Fruit fly (Drosophila melanogaster) whole organism, embryonic: ENCODE results near the gene CG13088.

ENCODE experiments used
- Abd-B ChIP-seq: fragments of 200-800 bp; sonication (Bioruptor generic); optimal IDR thresholded peaks from 2 replicates; lab custom pipeline; 2018; ENCODE audit warnings: missing biosample characterization, mild to moderate bottlenecking, missing genetic modification characterization, moderate library complexity
- Blimp-1 ChIP-seq: fragments of 200-800 bp; sonication (Bioruptor generic); optimal IDR thresholded peaks from 3 replicates; lab custom pipeline; 2018; ENCODE audit warnings: missing biosample characterization, missing genetic modification characterization, mild to moderate bottlenecking, moderate library complexity, missing genetic modification reagents
- CG10462 ChIP-seq: fragments of 200-800 bp; sonication (Bioruptor generic); optimal IDR thresholded peaks from 2 replicates; lab custom pipeline; 2016; ENCODE audit warnings: missing biosample characterization, missing genetic modification characterization
- CG10543 ChIP-seq: fragments of 200-800 bp; sonication (Bioruptor generic); optimal IDR thresholded peaks from 3 replicates; lab custom pipeline; 2017; ENCODE audit warnings: missing biosample characterization, mild to moderate bottlenecking, missing genetic modification characterization, moderate library complexity
- CG10979 ChIP-seq: fragments of 200-800 bp; sonication (Bioruptor generic); optimal IDR thresholded peaks from 2 replicates; lab custom pipeline; 2018; ENCODE audit warnings: missing biosample characterization, mild to moderate bottlenecking, missing genetic modification characterization, moderate library complexity
- CG11504 ChIP-seq: fragments of 200-800 bp; sonication (Bioruptor generic); optimal IDR thresholded peaks from 3 replicates; lab custom pipeline; 2019; ENCODE audit warnings: missing biosample characterization, mild to moderate bottlenecking, missing genetic modification characterization, moderate library complexity
- CG12744 ChIP-seq: fragments of 200-800 bp; sonication (Bioruptor generic); optimal IDR thresholded peaks from 2 replicates; lab custom pipeline; 2016; ENCODE audit warnings: missing biosample characterization, missing genetic modification characterization
- CG13287 ChIP-seq: fragments of 200-800 bp; sonication (Bioruptor generic); IDR thresholded peaks from 2 replicates; pipeline ENCODE4 v1.3.6; 2022; ENCODE audit warnings: missing biosample characterization, missing genetic modification characterization; ENCODE audit not compliant: partially characterized antibody
- CG15269 ChIP-seq: fragments of 200-800 bp; sonication (Bioruptor generic); optimal IDR thresholded peaks from 2 replicates; lab custom pipeline; 2018; ENCODE audit warnings: missing biosample characterization, mild to moderate bottlenecking, missing genetic modification characterization, moderate library complexity
- CG15601 ChIP-seq: fragments of 200-800 bp; sonication (Bioruptor generic); optimal IDR thresholded peaks from 3 replicates; lab custom pipeline; 2019; ENCODE audit warnings: missing biosample characterization, mild to moderate bottlenecking, missing genetic modification characterization, moderate library complexity
- CG16813 ChIP-seq: fragments of 200-800 bp; sonication (Bioruptor generic); IDR thresholded peaks from 3 replicates; pipeline ENCODE4 v1.3.6; 2022; ENCODE audit warnings: missing biosample characterization, missing genetic modification characterization; ENCODE audit not compliant: partially characterized antibody
- CG17186 ChIP-seq: fragments of 200-800 bp; sonication (Bioruptor generic); optimal IDR thresholded peaks from 3 replicates; lab custom pipeline; 2017; ENCODE audit warnings: missing biosample characterization, missing genetic modification reagents, missing genetic modification characterization
- CG2199 ChIP-seq: fragments of 200-800 bp; sonication (Bioruptor generic); IDR thresholded peaks from 3 replicates; pipeline ENCODE4 v1.3.6; 2022; ENCODE audit warnings: missing biosample characterization, missing genetic modification characterization
- CG3407 ChIP-seq: fragments of 200-800 bp; sonication (Bioruptor generic); optimal IDR thresholded peaks from 2 replicates; lab custom pipeline; 2018; ENCODE audit warnings: missing biosample characterization, mild to moderate bottlenecking, missing genetic modification characterization
- CG43689 ChIP-seq: fragments of 200-800 bp; sonication (Bioruptor generic); IDR thresholded peaks from 2 replicates; pipeline ENCODE4 v1.3.6; 2022; ENCODE audit warnings: missing biosample characterization, missing genetic modification characterization
- CG4820 ChIP-seq: fragments of 200-800 bp; sonication (Bioruptor generic); optimal IDR thresholded peaks from 3 replicates; lab custom pipeline; 2016; ENCODE audit warnings: missing biosample characterization, missing genetic modification characterization
- CG9215 ChIP-seq: fragments of 200-800 bp; sonication (Bioruptor generic); IDR thresholded peaks from 2 replicates; pipeline ENCODE4 v1.3.6; 2022; ENCODE audit warnings: missing biosample characterization, missing genetic modification characterization
- D ChIP-seq, 2 experiments: fragments of 200-800 bp in 1 of 2; fragments of >200 bp in 1 of 2; sonication (Bioruptor generic) in 1 of 2; optimal IDR thresholded peaks; 2 replicates in 1 of 2; 3 replicates in 1 of 2; lab custom pipeline; 2017; ENCODE audit warnings: mild to moderate bottlenecking in 1 of 2, missing biosample characterization in 1 of 2, missing genetic modification characterization in 1 of 2, missing genetic modification reagents in 1 of 2
- Deaf1 ChIP-seq: fragments of 200-800 bp; optimal IDR thresholded peaks from 3 replicates; lab custom pipeline; 2019; ENCODE audit warnings: missing biosample characterization, mild to moderate bottlenecking, missing genetic modification characterization, moderate library complexity
- Doc2 ChIP-seq: fragments of 200-800 bp; sonication (Bioruptor generic); IDR thresholded peaks from 2 replicates; pipeline ENCODE4 v1.3.6; 2022; ENCODE audit warnings: missing biosample characterization, missing genetic modification characterization
- H15 ChIP-seq: fragments of 200-800 bp; sonication (Bioruptor generic); IDR thresholded peaks from 3 replicates; pipeline ENCODE4 v1.3.6; 2022; ENCODE audit warnings: missing biosample characterization, missing genetic modification characterization
- H2.0 ChIP-seq: fragments of 200-800 bp; sonication (Bioruptor generic); IDR thresholded peaks from 2 replicates; pipeline ENCODE4 v1.3.6; 2022; ENCODE audit warnings: missing biosample characterization, missing genetic modification characterization
- Hey ChIP-seq: fragments of 200-800 bp; sonication (Bioruptor generic); optimal IDR thresholded peaks from 3 replicates; lab custom pipeline; 2018; ENCODE audit warnings: missing biosample characterization, mild to moderate bottlenecking, missing genetic modification characterization
- MBD-R2 ChIP-seq: fragments of 200-800 bp; sonication (Bioruptor generic); IDR thresholded peaks from 2 replicates; pipeline ENCODE4 v1.3.6; 2022; ENCODE audit warnings: missing biosample characterization, missing genetic modification characterization
- MTF-1 ChIP-seq: fragments of 200-800 bp; sonication (Bioruptor generic); optimal IDR thresholded peaks from 2 replicates; lab custom pipeline; 2018; ENCODE audit warnings: missing biosample characterization, mild to moderate bottlenecking, missing genetic modification characterization, borderline replicate concordance
- Nf-YA ChIP-seq: fragments of 200-800 bp; sonication (Bioruptor generic); IDR thresholded peaks from 2 replicates; pipeline ENCODE4 v1.3.6; 2022; ENCODE audit warnings: missing biosample characterization, missing genetic modification characterization
- Opbp ChIP-seq: fragments of 200-800 bp; sonication (Bioruptor generic); IDR thresholded peaks from 3 replicates; pipeline ENCODE4 v1.3.6; 2022; ENCODE audit warnings: missing biosample characterization, missing genetic modification characterization; ENCODE audit not compliant: partially characterized antibody
- Ptx1 ChIP-seq: fragments of 200-800 bp; sonication (Bioruptor generic); IDR thresholded peaks from 2 replicates; pipeline ENCODE4 v1.3.6; 2022; ENCODE audit warnings: missing biosample characterization, missing genetic modification characterization
- Ssrp ChIP-seq: fragments of 200-800 bp; sonication (Bioruptor generic); optimal IDR thresholded peaks from 2 replicates; lab custom pipeline; 2018; ENCODE audit warnings: missing biosample characterization, mild to moderate bottlenecking, missing genetic modification characterization, moderate library complexity
- Taf1 ChIP-seq: fragments of 200-800 bp; sonication (Bioruptor generic); IDR thresholded peaks from 2 replicates; pipeline ENCODE4 v1.3.6; 2022; ENCODE audit warnings: missing biosample characterization, missing genetic modification characterization
- bbx ChIP-seq: fragments of 200-800 bp; sonication (Bioruptor generic); IDR thresholded peaks from 2 replicates; pipeline ENCODE4 v1.3.6; 2022; ENCODE audit warnings: missing biosample characterization, missing genetic modification characterization; ENCODE audit not compliant: partially characterized antibody
- btn ChIP-seq: fragments of 200-800 bp; sonication (Bioruptor generic); optimal IDR thresholded peaks from 2 replicates; lab custom pipeline; 2016; ENCODE audit warnings: missing biosample characterization, missing genetic modification characterization
- ci ChIP-seq: fragments of 200-800 bp; sonication (Bioruptor generic); IDR thresholded peaks from 3 replicates; pipeline ENCODE4 v1.3.6; 2022; ENCODE audit warnings: missing biosample characterization, missing genetic modification characterization
- crc ChIP-seq: fragments of 200-800 bp; sonication (Bioruptor generic); optimal IDR thresholded peaks from 2 replicates; lab custom pipeline; 2016; ENCODE audit warnings: missing biosample characterization, missing genetic modification characterization
- emc ChIP-seq: fragments of 200-800 bp; sonication (Bioruptor generic); optimal IDR thresholded peaks from 2 replicates; lab custom pipeline; 2016; ENCODE audit warnings: missing biosample characterization, missing genetic modification characterization
- gcm ChIP-seq: fragments of 200-800 bp; sonication (Bioruptor generic); optimal IDR thresholded peaks from 2 replicates; lab custom pipeline; 2019; ENCODE audit warnings: missing biosample characterization, mild to moderate bottlenecking, missing genetic modification characterization, moderate library complexity
- gfzf ChIP-seq: fragments of 200-800 bp; sonication (Bioruptor generic); optimal IDR thresholded peaks from 2 replicates; lab custom pipeline; 2016; ENCODE audit warnings: missing biosample characterization, mild to moderate bottlenecking, missing genetic modification characterization, moderate library complexity
- ham ChIP-seq: fragments of 200-800 bp; sonication (Bioruptor generic); IDR thresholded peaks from 2 replicates; pipeline ENCODE4 v1.3.6; 2022; ENCODE audit warnings: missing biosample characterization, missing genetic modification characterization
- her ChIP-seq: fragments of 200-800 bp; sonication (Bioruptor generic); optimal IDR thresholded peaks from 2 replicates; lab custom pipeline; 2016; ENCODE audit warnings: missing biosample characterization, missing genetic modification characterization
- ind ChIP-seq: fragments of 200-800 bp; sonication (Bioruptor generic); optimal IDR thresholded peaks from 3 replicates; lab custom pipeline; 2016; ENCODE audit warnings: missing biosample characterization, missing genetic modification characterization
- nmo ChIP-seq: fragments of 200-800 bp; sonication (Bioruptor generic); optimal IDR thresholded peaks from 2 replicates; lab custom pipeline; 2018; ENCODE audit warnings: missing biosample characterization, mild to moderate bottlenecking, missing genetic modification characterization, moderate library complexity
- pho ChIP-seq: fragments of 200-800 bp; sonication (Bioruptor generic); optimal IDR thresholded peaks from 2 replicates; lab custom pipeline; 2016; ENCODE audit warnings: missing biosample characterization, missing genetic modification characterization
- pros ChIP-seq: fragments of 200-800 bp; sonication (Bioruptor generic); optimal IDR thresholded peaks from 3 replicates; lab custom pipeline; 2019; ENCODE audit warnings: missing biosample characterization, mild to moderate bottlenecking, missing genetic modification characterization, moderate library complexity
- psq ChIP-seq: fragments of 200-800 bp; sonication (Bioruptor generic); optimal IDR thresholded peaks from 2 replicates; lab custom pipeline; 2017; ENCODE audit warnings: missing biosample characterization, missing genetic modification characterization
- sob ChIP-seq: fragments of 200-800 bp; sonication (Bioruptor generic); IDR thresholded peaks from 2 replicates; pipeline ENCODE4 v1.3.6; 2022; ENCODE audit warnings: missing biosample characterization, missing genetic modification characterization
- trh ChIP-seq: fragments of 200-800 bp; sonication (Bioruptor generic); optimal IDR thresholded peaks from 2 replicates; lab custom pipeline; 2016; ENCODE audit warnings: missing biosample characterization, missing genetic modification characterization
- zfh2 ChIP-seq: fragments of 200-800 bp; sonication (Bioruptor generic); optimal IDR thresholded peaks from 2 replicates; lab custom pipeline; 2016; ENCODE audit warnings: missing biosample characterization, missing genetic modification characterization

Gene CG13088

DNA sequence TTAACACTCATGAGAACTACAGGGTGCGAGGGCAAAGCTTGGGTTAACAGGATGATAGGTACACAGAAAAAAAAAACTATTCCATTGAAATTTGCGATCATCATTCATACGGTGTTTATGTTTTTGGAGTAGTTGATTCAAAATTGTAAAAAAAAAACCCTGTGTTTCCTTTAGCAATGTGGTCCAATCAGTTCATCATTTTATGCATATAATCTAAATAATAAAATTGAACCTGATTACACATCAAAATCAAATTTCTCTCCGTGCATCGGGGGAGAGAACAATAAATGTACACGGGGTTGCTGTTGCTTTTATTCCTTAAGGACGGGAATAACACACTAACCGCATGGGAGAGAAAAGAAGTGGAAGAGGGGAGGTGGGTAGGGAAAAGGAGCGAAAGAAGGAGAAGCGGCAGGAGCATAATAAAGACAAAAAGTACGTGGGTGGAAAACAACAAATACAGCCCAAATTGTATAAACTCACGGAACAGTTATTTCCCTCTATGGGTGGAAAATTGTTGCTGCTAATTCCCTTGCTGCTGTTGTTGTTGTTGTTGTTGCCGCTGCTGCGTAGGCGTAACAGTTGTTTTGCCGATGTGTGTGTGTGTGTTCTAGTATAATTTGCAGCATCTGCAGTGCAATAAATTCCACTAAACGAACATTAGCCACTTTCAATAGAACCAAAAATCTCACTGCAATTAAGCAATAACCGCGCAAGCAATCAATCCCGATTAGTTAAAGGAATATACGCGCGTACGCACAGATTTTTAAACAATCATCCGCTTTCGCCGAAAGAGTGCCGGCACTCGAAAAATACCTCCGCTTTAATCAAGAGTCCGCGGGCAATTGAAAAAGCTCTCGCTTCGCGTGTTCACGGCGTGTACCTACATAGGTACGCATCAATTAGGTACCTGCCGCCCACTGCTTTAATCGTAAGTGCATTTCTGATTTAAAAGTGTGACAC, 25.4 kb upstream of the CG13088 start, which contains the start of gene Agpat2 (continued):
- TF ChIP-seq CG15601 (tag; lab: Kevin White, UChicago): peak; percentile 82
- peak; percentile 56; the same call in 1 of the 2 replicates for TF ChIP-seq CG9215
- TF ChIP-seq CG12744 (GFP tag; lab: Kevin White, UChicago): peak; percentile 67
- TF ChIP-seq CG3407 (GFP tag; lab: Kevin White, UChicago): peak; percentile 72
- peak; percentile 86 for TF ChIP-seq Blimp-1 (GFP tag; lab: Kevin White, UChicago)
- TF ChIP-seq psq (GFP tag; lab: Kevin White, UChicago): no peak
- TF ChIP-seq btn (GFP tag; lab: Kevin White, UChicago): peak; percentile 63
- TF ChIP-seq Doc2 (GFP tag; lab: Robert Waterston, UW): peak; percentile 30; the same call in 1 of the 2 replicates
- TF ChIP-seq CG2199 (GFP tag; lab: Robert Waterston, UW): no peak
- TF ChIP-seq ham (GFP tag; lab: Robert Waterston, UW): no peak
- TF ChIP-seq gfzf (GFP tag; lab: Kevin White, UChicago): no peak
- peak; percentile 57 for TF ChIP-seq her (GFP tag; lab: Kevin White, UChicago)
- peak; percentile 30 for TF ChIP-seq CG17186
- peak; percentile 96 for TF ChIP-seq pros (GFP tag; lab: Kevin White, UChicago)
- TF ChIP-seq Taf1 (GFP tag; lab: Robert Waterston, UW): peak; percentile 59
- peak; percentile 87 for TF ChIP-seq nmo (GFP tag; lab: Kevin White, UChicago)
- TF ChIP-seq bbx (GFP tag; lab: Robert Waterston, UW): no peak
- no peak for TF ChIP-seq Hey (tag; lab: Kevin White, UChicago)
- peak; percentile 89 for TF ChIP-seq CG10979
- peak; percentile 59 for TF ChIP-seq CG10462 (GFP tag; lab: Kevin White, UChicago)
- peak; percentile 42; the same call in 1 of the 2 replicates for TF ChIP-seq MBD-R2 (GFP tag; lab: Robert Waterston, UW)
- TF ChIP-seq ind (GFP tag; lab: Kevin White, UChicago): peak; percentile 86
- TF ChIP-seq D (optimal IDR thresholded peaks at IDR 0.05; lab: Kevin White, UChicago): no peak
- peak; percentile 85 for TF ChIP-seq D (GFP tag; optimal IDR thresholded peaks at IDR 0.05; lab: Kevin White, UChicago)
- peak; percentile 60 for TF ChIP-seq zfh2
- peak; percentile 45 for TF ChIP-seq trh (GFP tag; lab: Kevin White, UChicago)
- peak; percentile 44 for TF ChIP-seq emc (GFP tag; lab: Kevin White, UChicago)
- peak; percentile 65 for TF ChIP-seq pho (GFP tag; lab: Kevin White, UChicago)
- peak; percentile 83 for TF ChIP-seq Ssrp (tag; lab: Kevin White, UChicago)
- peak; percentile 82 for TF ChIP-seq Ptx1 (GFP tag; lab: Robert Waterston, UW)
- TF ChIP-seq Abd-B (GFP tag; lab: Kevin White, UChicago): peak; percentile 71
- peak; percentile 90 for TF ChIP-seq CG11504 (tag; lab: Kevin White, UChicago)
- TF ChIP-seq Deaf1 (tag; lab: Kevin White, UChicago): peak; percentile 42
- TF ChIP-seq Opbp (GFP tag; lab: Robert Waterston, UW): peak; percentile 12; the same call in 1 of the 3 replicates
- TF ChIP-seq crc (GFP tag; lab: Kevin White, UChicago): peak; percentile 70
- TF ChIP-seq CG15269 (tag; lab: Kevin White, UChicago): peak; percentile 87
- TF ChIP-seq H15 (GFP tag; lab: Robert Waterston, UW): peak; percentile 71; the same call in 1 of the 3 replicates
- TF ChIP-seq CG10543 (GFP tag; lab: Kevin White, UChicago): peak; percentile 67
- peak; percentile 61; the same call in 1 of the 2 replicates for TF ChIP-seq Nf-YA (GFP tag; lab: Robert Waterston, UW)
- TF ChIP-seq MTF-1 (GFP tag; lab: Kevin White, UChicago): peak; percentile 70
- TF ChIP-seq gcm: peak; percentile 83
- TF ChIP-seq H2.0 (GFP tag; lab: Robert Waterston, UW): peak; percentile 63
- TF ChIP-seq ci (GFP tag; lab: Robert Waterston, UW): peak; percentile 87
- TF ChIP-seq CG4820 (GFP tag; lab: Kevin White, UChicago): peak; percentile 84
- TF ChIP-seq CG16813: no peak
- no peak for TF ChIP-seq CG13287
- no peak for TF ChIP-seq CG43689
- peak; percentile 76 for TF ChIP-seq sob (GFP tag; lab: Robert Waterston, UW)
